Worm (Caenorhabditis elegans): ENCODE measurements around the gene R160.13.

R160.13 gene

ce11 chrX:4322847-4323455 is 48.4 kb downstream of the R160.13 start:
- no peak for TF ChIP-seq sma-3 (GFP tag; optimal IDR thresholded peaks at IDR 0.05)
- TF ChIP-seq C34F6.9 (tag; optimal IDR thresholded peaks at IDR 0.05): no peak
- TF ChIP-seq nhr-129 (tag; optimal IDR thresholded peaks at IDR 0.05): no peak
- no peak for TF ChIP-seq ZK546.5 (tag; optimal IDR thresholded peaks at IDR 0.05)
- no peak for TF ChIP-seq crh-2 (tag; optimal IDR thresholded peaks at IDR 0.05)
- no peak for TF ChIP-seq ztf-1 (GFP tag; conservative IDR thresholded peaks at IDR 0.05)
- no peak for TF ChIP-seq gmeb-1 (tag; optimal IDR thresholded peaks at IDR 0.05)
- no peak for TF ChIP-seq egl-27 (tag; optimal IDR thresholded peaks at IDR 0.05)
- no peak for TF ChIP-seq nhr-77 (tag; optimal IDR thresholded peaks at IDR 0.05)
- TF ChIP-seq lin-11 (tag; optimal IDR thresholded peaks at IDR 0.05): no peak
- TF ChIP-seq fos-1 (tag; optimal IDR thresholded peaks at IDR 0.05): no peak
- TF ChIP-seq ama-1 (optimal IDR thresholded peaks at IDR 0.05): no peak
- no peak for TF ChIP-seq F13H6.1 (tag; optimal IDR thresholded peaks at IDR 0.05)
- TF ChIP-seq mbf-1 (tag; optimal IDR thresholded peaks at IDR 0.05): no peak
- TF ChIP-seq nhr-25 (tag; optimal IDR thresholded peaks at IDR 0.05): no peak

Measured in whole organism, L2 larva.